Worm (Caenorhabditis elegans) whole organism, late embryonic: Measurements from ENCODE around the gene spe-44.

Source experiments
- C08G9.2 ChIP-seq: sonication (generic microtip); optimal IDR thresholded peaks from 2 replicates; lab custom pipeline; 2016; ENCODE audit warnings: mild to moderate bottlenecking, missing genetic modification characterization, moderate library complexity, missing compliant biosample characterization
- K09A11.1 ChIP-seq: sonication (generic microtip); optimal IDR thresholded peaks from 2 replicates; lab custom pipeline; 2017; ENCODE audit warnings: antibody characterized with exemption, mild to moderate bottlenecking, missing genetic modification characterization, missing compliant biosample characterization; ENCODE audit not compliant: insufficient read depth
- T23F11.4 ChIP-seq: fragments of 200-800 bp; sonication (Bioruptor generic); optimal IDR thresholded peaks from 2 replicates; lab custom pipeline; 2018; ENCODE audit warnings: mild to moderate bottlenecking, missing genetic modification characterization, missing compliant biosample characterization
- Y22D7AL.16 ChIP-seq: sonication (generic microtip); optimal IDR thresholded peaks from 2 replicates; lab custom pipeline; 2016; ENCODE audit warnings: missing genetic modification characterization, missing compliant biosample characterization
- ahr-1 ChIP-seq: sonication (generic microtip); optimal IDR thresholded peaks from 2 replicates; lab custom pipeline; 2016; ENCODE audit warnings: missing genetic modification characterization, missing compliant biosample characterization
- ama-1 ChIP-seq: fragments of 150-350 bp; optimal IDR thresholded peaks from 2 replicates; lab custom pipeline; 2014
- ceh-18 ChIP-seq: sonication (generic microtip); optimal IDR thresholded peaks from 2 replicates; lab custom pipeline; 2016; ENCODE audit warnings: missing genetic modification characterization, missing compliant biosample characterization
- ceh-22 ChIP-seq: sonication (generic microtip); optimal IDR thresholded peaks from 2 replicates; lab custom pipeline; 2017; ENCODE audit warnings: missing biosample characterization, missing genetic modification characterization
- ceh-34 ChIP-seq: sonication (generic microtip); optimal IDR thresholded peaks from 2 replicates; lab custom pipeline; 2016; ENCODE audit warnings: mild to moderate bottlenecking, missing genetic modification characterization, missing compliant biosample characterization
- ceh-48 ChIP-seq: sonication (generic microtip); optimal IDR thresholded peaks from 2 replicates; lab custom pipeline; 2016; ENCODE audit warnings: missing genetic modification characterization, inconsistent platforms, missing compliant biosample characterization
- ceh-6 ChIP-seq: fragments of 200-800 bp; sonication (Bioruptor generic); optimal IDR thresholded peaks from 2 replicates; lab custom pipeline; 2018; ENCODE audit warnings: mild to moderate bottlenecking, missing genetic modification characterization, missing compliant biosample characterization
- ceh-9 ChIP-seq: sonication (generic microtip); optimal IDR thresholded peaks from 2 replicates; lab custom pipeline; 2016; ENCODE audit warnings: mild to moderate bottlenecking, missing genetic modification characterization, inconsistent platforms, missing compliant biosample characterization
- che-1 ChIP-seq: sonication (generic microtip); optimal IDR thresholded peaks from 2 replicates; lab custom pipeline; 2016; ENCODE audit warnings: mild to moderate bottlenecking, missing genetic modification characterization, missing compliant biosample characterization
- dmd-4 ChIP-seq: sonication (generic microtip); optimal IDR thresholded peaks from 2 replicates; lab custom pipeline; 2016; ENCODE audit warnings: borderline replicate concordance, missing genetic modification characterization, missing compliant biosample characterization
- dve-1 ChIP-seq: sonication (generic microtip); optimal IDR thresholded peaks from 2 replicates; lab custom pipeline; 2017; ENCODE audit warnings: antibody characterized with exemption, mild to moderate bottlenecking, missing genetic modification characterization, missing compliant biosample characterization
- elt-2 ChIP-seq: sonication (generic microtip); optimal IDR thresholded peaks from 2 replicates; lab custom pipeline; 2016; ENCODE audit warnings: missing genetic modification reagents, missing genetic modification characterization, missing compliant biosample characterization
- eyg-1 ChIP-seq: sonication (generic microtip); optimal IDR thresholded peaks from 2 replicates; lab custom pipeline; 2016; ENCODE audit warnings: missing genotype, missing genetic modification characterization, missing compliant biosample characterization
- fax-1 ChIP-seq: sonication (generic microtip); optimal IDR thresholded peaks from 2 replicates; lab custom pipeline; 2016; ENCODE audit warnings: missing genotype, missing genetic modification characterization, missing compliant biosample characterization
- fkh-10 ChIP-seq: fragments of 150-350 bp; optimal IDR thresholded peaks from 2 replicates; lab custom pipeline; 2014; ENCODE audit warnings: missing biosample characterization, missing genetic modification reagents, missing genetic modification characterization
- fkh-6 ChIP-seq: sonication (generic microtip); optimal IDR thresholded peaks from 2 replicates; lab custom pipeline; 2016; ENCODE audit warnings: missing genetic modification characterization, missing compliant biosample characterization
- hlh-6 ChIP-seq: sonication (generic microtip); optimal IDR thresholded peaks from 2 replicates; lab custom pipeline; 2016; ENCODE audit warnings: missing genotype, missing genetic modification characterization, missing compliant biosample characterization
- madf-2 ChIP-seq: sonication (generic microtip); optimal IDR thresholded peaks from 2 replicates; lab custom pipeline; 2017; ENCODE audit warnings: missing genetic modification characterization, missing compliant biosample characterization
- nfya-1 ChIP-seq: sonication (generic microtip); optimal IDR thresholded peaks from 2 replicates; lab custom pipeline; 2017; ENCODE audit warnings: missing genetic modification characterization, mild to moderate bottlenecking, missing compliant biosample characterization, antibody characterized with exemption, moderate library complexity
- nhr-11 ChIP-seq: fragments of 150-350 bp; optimal IDR thresholded peaks from 2 replicates; lab custom pipeline; 2014; ENCODE audit warnings: missing biosample characterization, missing genetic modification characterization
- nhr-232 ChIP-seq: sonication (generic microtip); optimal IDR thresholded peaks from 2 replicates; lab custom pipeline; 2016; ENCODE audit warnings: missing genetic modification characterization, missing compliant biosample characterization
- npax-4 ChIP-seq: sonication (generic microtip); optimal IDR thresholded peaks from 2 replicates; lab custom pipeline; 2016; ENCODE audit warnings: missing genetic modification characterization, missing compliant biosample characterization
- pag-3 ChIP-seq: sonication (generic microtip); optimal IDR thresholded peaks from 2 replicates; lab custom pipeline; 2016; ENCODE audit warnings: missing compliant biosample characterization, missing genetic modification characterization, borderline replicate concordance
- pax-1 ChIP-seq: fragments of 150-350 bp; optimal IDR thresholded peaks from 2 replicates; lab custom pipeline; 2014; ENCODE audit warnings: missing biosample characterization, missing genetic modification characterization
- pha-2 ChIP-seq: sonication (generic microtip); optimal IDR thresholded peaks from 2 replicates; lab custom pipeline; 2017; ENCODE audit warnings: mild to moderate bottlenecking, missing genetic modification characterization, missing compliant biosample characterization
- pqm-1 ChIP-seq: sonication (generic microtip); optimal IDR thresholded peaks from 2 replicates; lab custom pipeline; 2016; ENCODE audit warnings: missing genetic modification characterization, missing compliant biosample characterization
- ref-2 ChIP-seq: sonication (generic microtip); optimal IDR thresholded peaks from 2 replicates; lab custom pipeline; 2016; ENCODE audit warnings: missing genetic modification characterization, missing compliant biosample characterization
- rnt-1 ChIP-seq: sonication (generic microtip); optimal IDR thresholded peaks from 2 replicates; lab custom pipeline; 2016; ENCODE audit warnings: missing genetic modification characterization, missing compliant biosample characterization
- sox-2 ChIP-seq: fragments of 200-800 bp; sonication (Bioruptor generic); IDR thresholded peaks from 2 replicates; pipeline ENCODE4 v1.3.6; 2022; ENCODE audit warnings: missing genetic modification reagents, missing genetic modification characterization, missing compliant biosample characterization
- syd-9 ChIP-seq: sonication (generic microtip); optimal IDR thresholded peaks from 2 replicates; lab custom pipeline; 2016; ENCODE audit warnings: mild to moderate bottlenecking, missing genetic modification characterization, moderate library complexity, missing compliant biosample characterization
- tbx-2 ChIP-seq: sonication (generic microtip); optimal IDR thresholded peaks from 2 replicates; lab custom pipeline; 2016; ENCODE audit warnings: missing genetic modification characterization, missing compliant biosample characterization
- tbx-7 ChIP-seq: sonication (generic microtip); optimal IDR thresholded peaks from 2 replicates; lab custom pipeline; 2016; ENCODE audit warnings: missing genotype, missing genetic modification characterization, missing compliant biosample characterization
- ttx-3 ChIP-seq: sonication (generic microtip); optimal IDR thresholded peaks from 2 replicates; lab custom pipeline; 2016; ENCODE audit warnings: missing genetic modification reagents, missing genetic modification characterization, missing compliant biosample characterization
- unc-3 ChIP-seq, 2 experiments: fragments of 200-800 bp in 1 of 2; sonication (Bioruptor generic) in 1 of 2; sonication (generic microtip) in 1 of 2; conservative IDR thresholded peaks in 1 of 2; optimal IDR thresholded peaks in 1 of 2; 2 replicates each; pipeline versions ENCODE4 v1.3.6 to Lab custom; 2016 to 2022; ENCODE audit warnings: missing compliant biosample characterization in 2 of 2, missing genetic modification characterization in 2 of 2, missing genetic modification reagents in 1 of 2
- unc-42 ChIP-seq: sonication (generic microtip); optimal IDR thresholded peaks from 2 replicates; lab custom pipeline; 2016; ENCODE audit warnings: missing genotype, missing genetic modification characterization, missing compliant biosample characterization

spe-44 gene

ce11 chrIV:12443936-12444335 lies 10.1 kb downstream of the spe-44 start, which contains the start of gene C25G4.2:
C25G4.2 (minus strand) TSS chrIV:12444035.
- TF ChIP-seq pqm-1 (tag; lab: Kevin White, UChicago) (no peak), unc-3 (GFP tag; conservative IDR thresholded peaks at IDR 0.05; lab: Robert Waterston, UW) (no peak), unc-3 (tag; optimal IDR thresholded peaks at IDR 0.05; lab: Kevin White, UChicago) (no peak), ceh-18 (tag; lab: Kevin White, UChicago) (no peak), fkh-10 (GFP tag; lab: Kevin White, UChicago) (no peak), ceh-6 (GFP tag; lab: Kevin White, UChicago) (no peak), ahr-1 (no peak), tbx-7 (tag; lab: Kevin White, UChicago) (no peak), npax-4 (no peak), nhr-11 (tag; lab: Kevin White, UChicago) (no peak), C08G9.2 (no peak), sox-2 (GFP tag; lab: Robert Waterston, UW) (no peak), ceh-9 (tag; lab: Kevin White, UChicago) (no peak), Y22D7AL.16 (no peak), eyg-1 (no peak), tbx-2 (tag; lab: Kevin White, UChicago) (no peak), nfya-1 (tag; lab: Kevin White, UChicago) (no peak), elt-2 (no peak), dmd-4 (tag; lab: Kevin White, UChicago) (no peak)

ce11 chrIV:12441715-12442114 lies 12.3 kb downstream of the spe-44 start, which contains the start of gene C25G4.17:
C25G4.17 (plus strand) TSS chrIV:12442015.
- no peak for TF ChIP-seq hlh-6 (tag; lab: Kevin White, UChicago)
- no peak for TF ChIP-seq madf-2 (tag; lab: Kevin White, UChicago)

- TF ChIP-seq syd-9 (tag; lab: Kevin White, UChicago) (no peak), ceh-22 (no peak), ahr-1 (no peak), Y22D7AL.16 (no peak), unc-42 (tag; lab: Kevin White, UChicago) (no peak), C08G9.2 (no peak), pha-2 (tag; lab: Kevin White, UChicago) (no peak), ceh-9 (tag; lab: Kevin White, UChicago) (no peak), fkh-6 (tag; lab: Kevin White, UChicago) (no peak), npax-4 (no peak), rnt-1 (no peak), T23F11.4 (no peak), eyg-1 (no peak), fax-1 (tag; lab: Kevin White, UChicago) (no peak)
Measured at ce11 chrIV:12438359-12438758, 15.7 kb downstream of the spe-44 start, which contains the start of gene clec-185. clec-185 (plus strand) TSS chrIV:12438659.

ce11 chrIV:12435442-12435841 lies 18.6 kb downstream of the spe-44 start, which contains the start of gene irg-4:
irg-4 (plus strand) TSS chrIV:12435833.
- TF ChIP-seq elt-2 (peak; percentile 77), ceh-34 (tag; lab: Kevin White, UChicago) (no peak)

ce11 chrIV:12432340-12432739 lies 21.7 kb downstream of the spe-44 start, which contains the start of gene clec-184:
clec-184 (plus strand) TSS chrIV:12432640.
- TF ChIP-seq ceh-48 (no peak), ttx-3 (tag; lab: Kevin White, UChicago) (no peak), ama-1 (no peak), ref-2 (tag; lab: Kevin White, UChicago) (no peak), che-1 (tag; lab: Kevin White, UChicago) (no peak), dve-1 (tag; lab: Kevin White, UChicago) (no peak), K09A11.1 (tag; lab: Kevin White, UChicago) (no peak), pax-1 (tag; lab: Kevin White, UChicago) (no peak), ceh-18 (tag; lab: Kevin White, UChicago) (no peak), nhr-232 (no peak), pag-3 (tag; lab: Kevin White, UChicago) (no peak)
